Fruit fly (Drosophila melanogaster) whole organism, wandering third instar larva: ENCODE measurements around the gene stac.

Experiments used
- Abd-B ChIP-seq: fragments of >200 bp; optimal IDR thresholded peaks from 2 replicates; lab custom pipeline; 2017; ENCODE audit warnings: missing biosample characterization, missing genetic modification characterization
- CG32264 ChIP-seq: fragments of 200-800 bp; sonication (Bioruptor generic); optimal IDR thresholded peaks from 2 replicates; lab custom pipeline; 2016; ENCODE audit warnings: missing biosample characterization, missing genetic modification characterization
- CG9705 ChIP-seq: fragments of 200-800 bp; sonication (Bioruptor generic); optimal IDR thresholded peaks from 2 replicates; lab custom pipeline; 2018; ENCODE audit warnings: missing biosample characterization, mild to moderate bottlenecking, missing genetic modification characterization
- CrebA ChIP-seq: fragments of 200-800 bp; sonication (Bioruptor generic); optimal IDR thresholded peaks from 2 replicates; lab custom pipeline; 2016; ENCODE audit warnings: missing biosample characterization, mild to moderate bottlenecking, missing genetic modification characterization, borderline replicate concordance
- Dfd ChIP-seq: fragments of >200 bp; optimal IDR thresholded peaks from 2 replicates; lab custom pipeline; 2017; ENCODE audit warnings: missing biosample characterization, missing genetic modification characterization
- Dif ChIP-seq: fragments of 200-275, 200-300 bp; sonication (Bioruptor generic); optimal IDR thresholded peaks from 2 replicates; lab custom pipeline; 2018; ENCODE audit warnings: missing biosample characterization, missing genetic modification characterization; ENCODE audit not compliant: partially characterized antibody
- GATAd ChIP-seq: sonication (Bioruptor generic); optimal IDR thresholded peaks from 2 replicates; lab custom pipeline; 2016; ENCODE audit warnings: missing biosample characterization, missing genetic modification characterization
- HLH106 ChIP-seq: fragments of 200-800 bp; optimal IDR thresholded peaks from 3 replicates; lab custom pipeline; 2019; ENCODE audit warnings: missing biosample characterization, mild to moderate bottlenecking, missing genetic modification characterization, moderate library complexity
- Hnf4 ChIP-seq: fragments of 200-800 bp; sonication (Bioruptor generic); optimal IDR thresholded peaks from 2 replicates; lab custom pipeline; 2016; ENCODE audit warnings: missing biosample characterization, mild to moderate bottlenecking, missing genetic modification characterization
- Hr78 ChIP-seq: fragments of >200 bp; optimal IDR thresholded peaks from 2 replicates; lab custom pipeline; 2017; ENCODE audit warnings: missing biosample characterization, missing genetic modification characterization
- Hr83 ChIP-seq: fragments of 200-300 bp; sonication (Bioruptor generic); optimal IDR thresholded peaks from 2 replicates; lab custom pipeline; 2016; ENCODE audit warnings: missing biosample characterization, mild to moderate bottlenecking, missing genetic modification characterization, moderate library complexity; ENCODE audit not compliant: poor library complexity, severe bottlenecking
- Jra ChIP-seq: sonication (Bioruptor generic); optimal IDR thresholded peaks from 2 replicates; lab custom pipeline; 2016; ENCODE audit warnings: missing biosample characterization, missing genetic modification characterization
- Mio ChIP-seq: sonication (Bioruptor generic); optimal IDR thresholded peaks from 2 replicates; lab custom pipeline; 2016; ENCODE audit warnings: missing biosample characterization, missing genetic modification characterization
- Myc ChIP-seq: fragments of >200 bp; optimal IDR thresholded peaks from 2 replicates; lab custom pipeline; 2017
- N ChIP-seq: fragments of >200 bp; optimal IDR thresholded peaks from 2 replicates; lab custom pipeline; 2018; ENCODE audit warnings: missing biosample characterization, missing external identifiers, missing genetic modification characterization
- OdsH ChIP-seq: fragments of 200-800 bp; sonication (Bioruptor generic); optimal IDR thresholded peaks from 2 replicates; lab custom pipeline; 2016; ENCODE audit warnings: missing biosample characterization, mild to moderate bottlenecking, missing genetic modification characterization
- Rel ChIP-seq, 2 experiments: fragments of 200-800 bp; sonication (Bioruptor generic) in 1 of 2; optimal IDR thresholded peaks; 2 replicates in 1 of 2; 3 replicates in 1 of 2; lab custom pipeline; 2016 to 2019; ENCODE audit warnings: mild to moderate bottlenecking in 2 of 2, missing biosample characterization in 2 of 2, missing genetic modification characterization in 2 of 2, moderate library complexity in 1 of 2
- Sp1 ChIP-seq: fragments of 200-800 bp; sonication (Bioruptor generic); optimal IDR thresholded peaks from 3 replicates; lab custom pipeline; 2019; ENCODE audit warnings: missing biosample characterization, mild to moderate bottlenecking, missing genetic modification characterization, moderate library complexity
- Vsx2 ChIP-seq: fragments of 200-300, 225-300 bp; sonication (Bioruptor generic); optimal IDR thresholded peaks from 2 replicates; lab custom pipeline; 2018; ENCODE audit warnings: missing biosample characterization, missing genetic modification characterization; ENCODE audit not compliant: partially characterized antibody
- br ChIP-seq: fragments of 200-800 bp; sonication (Bioruptor generic); optimal IDR thresholded peaks from 2 replicates; lab custom pipeline; 2016; ENCODE audit warnings: missing biosample characterization, missing genetic modification characterization
- brk ChIP-seq: fragments of 200-800 bp; sonication (Bioruptor generic); optimal IDR thresholded peaks from 2 replicates; lab custom pipeline; 2016; ENCODE audit warnings: missing biosample characterization, mild to moderate bottlenecking, missing genetic modification characterization
- dl ChIP-seq, 2 experiments: fragments of 175-275, 200-275 bp in 1 of 2; fragments of 200-275 bp in 1 of 2; sonication (Bioruptor generic); optimal IDR thresholded peaks; lab custom pipeline; 2018; ENCODE audit warnings: mild to moderate bottlenecking in 2 of 2, missing biosample characterization in 2 of 2, missing genetic modification characterization in 2 of 2, moderate library complexity in 2 of 2; ENCODE audit not compliant: partially characterized antibody in 2 of 2, insufficient read depth in 1 of 2
- dmrt93B ChIP-seq: fragments of 200-800 bp; sonication (Bioruptor generic); optimal IDR thresholded peaks from 2 replicates; lab custom pipeline; 2018; ENCODE audit warnings: missing biosample characterization, mild to moderate bottlenecking, missing genetic modification characterization
- dsf ChIP-seq: sonication (Bioruptor generic); optimal IDR thresholded peaks from 2 replicates; lab custom pipeline; 2016; ENCODE audit warnings: missing biosample characterization, missing genetic modification characterization, borderline replicate concordance
- ey ChIP-seq: fragments of 200-800 bp; sonication (Bioruptor generic); optimal IDR thresholded peaks from 2 replicates; lab custom pipeline; 2016; ENCODE audit warnings: missing biosample characterization, missing genetic modification characterization
- fru ChIP-seq: fragments of 200-800 bp; sonication (Bioruptor generic); optimal IDR thresholded peaks from 3 replicates; lab custom pipeline; 2016; ENCODE audit warnings: missing biosample characterization, mild to moderate bottlenecking, missing genetic modification characterization
- h ChIP-seq: fragments of 200-800 bp; sonication (Bioruptor generic); optimal IDR thresholded peaks from 3 replicates; lab custom pipeline; 2016; ENCODE audit warnings: missing biosample characterization, mild to moderate bottlenecking, missing genetic modification characterization
- jim ChIP-seq: fragments of 175-275, 200-325 bp; sonication (Bioruptor generic); optimal IDR thresholded peaks from 2 replicates; lab custom pipeline; 2016; ENCODE audit warnings: missing biosample characterization, mild to moderate bottlenecking, missing genetic modification characterization
- lola ChIP-seq: fragments of >200 bp; optimal IDR thresholded peaks from 2 replicates; lab custom pipeline; 2017; ENCODE audit warnings: missing biosample characterization, missing genetic modification characterization
- pan ChIP-seq: fragments of >200 bp; optimal IDR thresholded peaks from 2 replicates; lab custom pipeline; 2017
- psq ChIP-seq: fragments of 200-800 bp; sonication (Bioruptor generic); optimal IDR thresholded peaks from 3 replicates; lab custom pipeline; 2017; ENCODE audit warnings: missing biosample characterization, mild to moderate bottlenecking, missing genetic modification characterization, moderate library complexity
- rgr ChIP-seq: fragments of 200-800 bp; sonication (Bioruptor generic); optimal IDR thresholded peaks from 3 replicates; lab custom pipeline; 2016; ENCODE audit warnings: missing biosample characterization, mild to moderate bottlenecking, missing genetic modification characterization
- sage ChIP-seq: fragments of 200-800 bp; sonication (Bioruptor generic); optimal IDR thresholded peaks from 2 replicates; lab custom pipeline; 2016; ENCODE audit warnings: missing biosample characterization, mild to moderate bottlenecking, missing genetic modification characterization
- sv ChIP-seq: fragments of 200-800 bp; sonication (Bioruptor generic); optimal IDR thresholded peaks from 3 replicates; lab custom pipeline; 2016; ENCODE audit warnings: missing biosample characterization, missing genetic modification characterization
- tai ChIP-seq: sonication (Bioruptor generic); optimal IDR thresholded peaks from 2 replicates; lab custom pipeline; 2016; ENCODE audit warnings: missing biosample characterization, missing genetic modification characterization
- usp ChIP-seq: fragments of >200 bp; optimal IDR thresholded peaks from 2 replicates; lab custom pipeline; 2017; ENCODE audit warnings: missing biosample characterization, missing genetic modification characterization
- woc ChIP-seq: sonication (Bioruptor generic); optimal IDR thresholded peaks from 2 replicates; lab custom pipeline; 2016; ENCODE audit warnings: missing biosample characterization, mild to moderate bottlenecking, missing genetic modification characterization

stac gene

dm6 chr3R:25032686-25033085 is 23.4 kb upstream of the stac start:
- TF ChIP-seq sage (GFP tag; lab: Kevin White, UChicago) (no peak), h (GFP tag; lab: Kevin White, UChicago) (no peak), Abd-B (GFP tag; lab: Kevin White, UChicago) (no peak), fru (no peak), jim (GFP tag; lab: Kevin White, UChicago) (no peak), Dif (GFP tag; lab: Kevin White, UChicago) (no peak), usp (no peak), GATAd (GFP tag; lab: Kevin White, UChicago) (no peak), dl (GFP tag; optimal IDR thresholded peaks at IDR 0.05; lab: Kevin White, UChicago; ENCODE audit: insufficient read depth in 1 of 2, partially characterized antibody in 2 of 2) (no peak), woc (GFP tag; lab: Kevin White, UChicago) (no peak), sv (GFP tag; lab: Kevin White, UChicago) (no peak), dmrt93B (no peak), Sp1 (GFP tag; lab: Kevin White, UChicago) (no peak), Mio (GFP tag; lab: Kevin White, UChicago) (no peak), pan (lab: Kevin White, UChicago) (no peak), Hnf4 (GFP tag; lab: Kevin White, UChicago) (no peak), OdsH (no peak), lola (no peak), rgr (GFP tag; lab: Kevin White, UChicago) (no peak), tai (GFP tag; lab: Kevin White, UChicago) (no peak)

DNA sequence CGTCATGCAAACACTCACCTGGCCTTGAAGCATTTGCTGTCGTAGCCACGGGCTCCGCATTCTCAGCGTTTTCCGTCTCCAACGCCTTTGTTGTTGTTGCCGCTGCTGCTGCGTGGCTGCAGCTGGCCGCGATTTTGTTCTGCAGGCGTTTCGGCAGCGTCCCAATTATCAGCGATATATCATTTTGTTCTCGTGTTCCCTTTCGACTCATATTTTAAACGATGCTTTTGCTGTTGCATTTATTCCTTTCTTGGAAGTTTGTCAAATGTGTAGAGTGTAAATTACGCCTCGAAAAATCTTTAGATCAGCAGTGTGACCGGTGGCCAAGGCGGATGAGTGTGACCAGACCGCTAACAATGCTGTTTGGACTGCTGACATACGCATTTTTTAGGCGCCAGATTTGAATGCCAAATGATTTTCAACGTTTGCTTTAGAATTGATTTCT is 22.9 kb upstream of the stac start, which contains the start of gene Smg6:
TSS of gene Smg6 (minus strand) at position 324 of the 445 bp plus-strand sequence.
- TF ChIP-seq Hr83 (GFP tag; lab: Kevin White, UChicago), result peak; percentile 20
- TF ChIP-seq dsf, result no peak

dm6 chr3R:25036644-25037043 is 19.4 kb upstream of the stac start, which contains the start of gene CG31115:
CG31115 (plus strand) TSS chr3R:25036944.
- TF ChIP-seq usp (no peak), Hr83 (GFP tag; lab: Kevin White, UChicago) (no peak), rgr (GFP tag; lab: Kevin White, UChicago) (no peak), brk (GFP tag; lab: Kevin White, UChicago) (no peak), dl (GFP tag; optimal IDR thresholded peaks at IDR 0.05; lab: Kevin White, UChicago; ENCODE audit: insufficient read depth in 1 of 2, partially characterized antibody in 2 of 2) (no peak), Mio (GFP tag; lab: Kevin White, UChicago) (no peak), CrebA (GFP tag; lab: Kevin White, UChicago) (no peak), ey (GFP tag; lab: Kevin White, UChicago) (no peak), sage (GFP tag; lab: Kevin White, UChicago) (no peak), Hr78 (no peak), dmrt93B (no peak), dsf (no peak), Dfd (GFP tag; lab: Kevin White, UChicago) (no peak), sv (GFP tag; lab: Kevin White, UChicago) (no peak), Vsx2 (GFP tag; lab: Kevin White, UChicago) (no peak), Dif (GFP tag; lab: Kevin White, UChicago) (no peak), jim (GFP tag; lab: Kevin White, UChicago) (no peak), Rel (GFP tag; optimal IDR thresholded peaks at IDR 0.05; lab: Kevin White, UChicago) (no peak), Rel (tag; optimal IDR thresholded peaks at IDR 0.05; lab: Kevin White, UChicago) (no peak), HLH106 (tag; lab: Kevin White, UChicago) (no peak)

DNA sequence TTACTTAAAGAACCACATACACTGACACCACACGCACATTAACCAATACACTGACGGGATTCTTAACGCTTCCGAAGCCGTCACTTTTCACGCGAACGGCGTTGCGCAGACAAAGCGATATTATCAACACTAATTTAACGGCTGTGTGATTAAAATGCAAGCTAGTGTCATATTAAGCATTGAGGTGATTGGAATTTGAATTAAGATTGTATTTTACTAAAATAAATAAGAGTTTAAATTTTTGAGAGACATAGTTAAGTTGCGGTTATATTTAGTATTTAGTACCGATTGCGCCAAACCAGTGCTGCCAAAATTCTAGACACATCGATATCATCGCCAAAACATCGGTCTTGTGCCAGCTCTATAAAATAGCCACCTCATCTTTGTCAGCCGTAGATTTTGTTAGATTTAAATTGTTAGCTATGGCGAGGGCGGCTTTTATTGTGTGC is 17.0 kb upstream of the stac start, which contains the start of the genes Ythdf and bai:
TSS of gene Ythdf (minus strand) at position 222 of the 449 bp plus-strand sequence.
TSS of gene bai (plus strand) at position 347 of the 449 bp plus-strand sequence.
- TF ChIP-seq Mio (GFP tag; lab: Kevin White, UChicago) (peak; percentile 26), CG32264 (GFP tag; lab: Kevin White, UChicago) (peak; percentile 33), br (GFP tag; lab: Kevin White, UChicago) (no peak), Jra (GFP tag; lab: Kevin White, UChicago) (peak; percentile 64), sage (GFP tag; lab: Kevin White, UChicago) (no peak), ey (GFP tag; lab: Kevin White, UChicago) (peak; percentile 57), Vsx2 (GFP tag; lab: Kevin White, UChicago) (no peak), Myc (peak; percentile 64), sv (GFP tag; lab: Kevin White, UChicago) (peak; percentile 72), CG9705 (no peak), jim (GFP tag; lab: Kevin White, UChicago) (no peak), Hr83 (GFP tag; lab: Kevin White, UChicago) (peak; percentile 20), woc (GFP tag; lab: Kevin White, UChicago) (no peak), usp (no peak), HLH106 (tag; lab: Kevin White, UChicago) (no peak), Sp1 (GFP tag; lab: Kevin White, UChicago) (no peak), brk (GFP tag; lab: Kevin White, UChicago) (no peak), OdsH (peak; percentile 49), dmrt93B (no peak), rgr (GFP tag; lab: Kevin White, UChicago) (no peak), psq (peak; percentile 21), Hnf4 (GFP tag; lab: Kevin White, UChicago) (no peak), N (GFP tag; lab: Kevin White, UChicago) (no peak)
